Fruit fly (Drosophila melanogaster) whole organism, embryonic: ENCODE measurements around the gene GstD11.

Experiments used
- Atf3 ChIP-seq: fragments of 200-800 bp; sonication (Bioruptor generic); optimal IDR thresholded peaks from 3 replicates; lab custom pipeline; 2016; ENCODE audit warnings: missing biosample characterization, missing genetic modification characterization
- B-H2 ChIP-seq: fragments of 200-800 bp; sonication (Bioruptor generic); optimal IDR thresholded peaks from 2 replicates; lab custom pipeline; 2018; ENCODE audit warnings: missing biosample characterization, mild to moderate bottlenecking, missing genetic modification characterization
- Bgb ChIP-seq: fragments of 200-800 bp; sonication (Bioruptor generic); IDR thresholded peaks from 2 replicates; pipeline ENCODE4 v1.3.6; 2022; ENCODE audit warnings: missing biosample characterization, missing genetic modification characterization; ENCODE audit not compliant: partially characterized antibody
- Bteb2 ChIP-seq: fragments of 200-800 bp; sonication (Bioruptor generic); optimal IDR thresholded peaks from 2 replicates; lab custom pipeline; 2016; ENCODE audit warnings: missing biosample characterization, missing genetic modification characterization
- CG10462 ChIP-seq: fragments of 200-800 bp; sonication (Bioruptor generic); optimal IDR thresholded peaks from 2 replicates; lab custom pipeline; 2016; ENCODE audit warnings: missing biosample characterization, missing genetic modification characterization
- CG10565 ChIP-seq: fragments of 200-800 bp; sonication (Bioruptor generic); optimal IDR thresholded peaks from 3 replicates; lab custom pipeline; 2016; ENCODE audit warnings: missing biosample characterization, mild to moderate bottlenecking, missing genetic modification characterization
- CG11504 ChIP-seq: fragments of 200-800 bp; sonication (Bioruptor generic); optimal IDR thresholded peaks from 3 replicates; lab custom pipeline; 2019; ENCODE audit warnings: missing biosample characterization, mild to moderate bottlenecking, missing genetic modification characterization, moderate library complexity
- CG12071 ChIP-seq: fragments of 200-800 bp; sonication (Bioruptor generic); optimal IDR thresholded peaks from 3 replicates; lab custom pipeline; 2018; ENCODE audit warnings: missing biosample characterization, mild to moderate bottlenecking, missing genetic modification characterization
- CG13296 ChIP-seq: fragments of 200-800 bp; sonication (Bioruptor generic); optimal IDR thresholded peaks from 3 replicates; lab custom pipeline; 2018; ENCODE audit warnings: missing biosample characterization, mild to moderate bottlenecking, missing genetic modification characterization
- CG15073 ChIP-seq: fragments of 200-800 bp; sonication (Bioruptor generic); optimal IDR thresholded peaks from 2 replicates; lab custom pipeline; 2016; ENCODE audit warnings: missing biosample characterization, missing genetic modification characterization
- CG16813 ChIP-seq: fragments of 200-800 bp; sonication (Bioruptor generic); IDR thresholded peaks from 3 replicates; pipeline ENCODE4 v1.3.6; 2022; ENCODE audit warnings: missing biosample characterization, missing genetic modification characterization; ENCODE audit not compliant: partially characterized antibody
- CG2678 ChIP-seq: fragments of 200-800 bp; sonication (Bioruptor generic); optimal IDR thresholded peaks from 3 replicates; lab custom pipeline; 2019; ENCODE audit warnings: missing biosample characterization, mild to moderate bottlenecking, missing genetic modification characterization, moderate library complexity
- CG2889 ChIP-seq: fragments of 200-800 bp; sonication (Bioruptor generic); IDR thresholded peaks from 3 replicates; pipeline ENCODE4 v1.3.6; 2022; ENCODE audit warnings: missing biosample characterization, missing genetic modification characterization
- CG32772 ChIP-seq: fragments of 200-800 bp; sonication (Bioruptor generic); IDR thresholded peaks from 2 replicates; pipeline ENCODE4 v1.3.6; 2022; ENCODE audit warnings: missing biosample characterization, missing genetic modification characterization
- CG7372 ChIP-seq: fragments of 200-800 bp; sonication (Bioruptor generic); IDR thresholded peaks from 2 replicates; pipeline ENCODE4 v1.3.6; 2022; ENCODE audit warnings: missing biosample characterization, missing genetic modification characterization
- CG8478 ChIP-seq: fragments of >200 bp; optimal IDR thresholded peaks from 2 replicates; lab custom pipeline; 2018
- CG9437 ChIP-seq: fragments of 200-800 bp; sonication (Bioruptor generic); optimal IDR thresholded peaks from 2 replicates; lab custom pipeline; 2018; ENCODE audit warnings: missing biosample characterization, mild to moderate bottlenecking, missing genetic modification characterization
- D19B ChIP-seq: fragments of 200-800 bp; sonication (Bioruptor generic); optimal IDR thresholded peaks from 2 replicates; lab custom pipeline; 2017; ENCODE audit warnings: missing biosample characterization, mild to moderate bottlenecking, missing genetic modification characterization
- Doc3 ChIP-seq: fragments of 200-800 bp; sonication (Bioruptor generic); IDR thresholded peaks from 3 replicates; pipeline ENCODE4 v1.3.6; 2022; ENCODE audit warnings: missing biosample characterization, missing genetic modification characterization; ENCODE audit not compliant: partially characterized antibody
- Dp ChIP-seq: fragments of 200-800 bp; sonication (Bioruptor generic); optimal IDR thresholded peaks from 2 replicates; lab custom pipeline; 2018; ENCODE audit warnings: missing biosample characterization, mild to moderate bottlenecking, missing genetic modification characterization, moderate library complexity
- E2f2 ChIP-seq: fragments of 200-800 bp; sonication (Bioruptor generic); IDR thresholded peaks from 2 replicates; pipeline ENCODE4 v1.3.6; 2022; ENCODE audit warnings: missing biosample characterization, missing genetic modification characterization
- HHEX ChIP-seq: fragments of 200-800 bp; sonication (Bioruptor generic); optimal IDR thresholded peaks from 3 replicates; lab custom pipeline; 2017; ENCODE audit warnings: missing biosample characterization, mild to moderate bottlenecking, missing genetic modification characterization, missing genetic modification reagents
- MESR4 ChIP-seq: fragments of 200-800 bp; sonication (Bioruptor generic); optimal IDR thresholded peaks from 2 replicates; lab custom pipeline; 2018; ENCODE audit warnings: missing biosample characterization, mild to moderate bottlenecking, missing genetic modification characterization, moderate library complexity
- NK7.1 ChIP-seq: fragments of 200-800 bp; sonication (Bioruptor generic); optimal IDR thresholded peaks from 3 replicates; lab custom pipeline; 2016; ENCODE audit warnings: missing biosample characterization, missing genetic modification characterization
- NfI ChIP-seq: fragments of 200-800 bp; sonication (Bioruptor generic); optimal IDR thresholded peaks from 3 replicates; lab custom pipeline; 2018; ENCODE audit warnings: missing biosample characterization, mild to moderate bottlenecking, missing genetic modification characterization, moderate library complexity
- Ptx1 ChIP-seq: fragments of 200-800 bp; sonication (Bioruptor generic); IDR thresholded peaks from 2 replicates; pipeline ENCODE4 v1.3.6; 2022; ENCODE audit warnings: missing biosample characterization, missing genetic modification characterization
- Rfx ChIP-seq: fragments of 200-800 bp; sonication (Bioruptor generic); IDR thresholded peaks from 2 replicates; pipeline ENCODE4 v1.3.6; 2022; ENCODE audit warnings: missing biosample characterization, missing genetic modification characterization
- Sox102F ChIP-seq: fragments of 200-800 bp; sonication (Bioruptor generic); optimal IDR thresholded peaks from 2 replicates; lab custom pipeline; 2018; ENCODE audit warnings: missing biosample characterization, mild to moderate bottlenecking, missing genetic modification characterization, moderate library complexity
- Spps ChIP-seq: fragments of 200-800 bp; sonication (Bioruptor generic); optimal IDR thresholded peaks from 2 replicates; lab custom pipeline; 2018; ENCODE audit warnings: missing biosample characterization, mild to moderate bottlenecking, missing genetic modification characterization
- Sry-δ ChIP-seq: fragments of 200-800 bp; sonication (Bioruptor generic); optimal IDR thresholded peaks from 2 replicates; lab custom pipeline; 2016; ENCODE audit warnings: missing biosample characterization, missing genetic modification characterization
- Ssrp ChIP-seq: fragments of 200-800 bp; sonication (Bioruptor generic); optimal IDR thresholded peaks from 2 replicates; lab custom pipeline; 2018; ENCODE audit warnings: missing biosample characterization, mild to moderate bottlenecking, missing genetic modification characterization, moderate library complexity
- Usf ChIP-seq: fragments of 200-800 bp; sonication (Bioruptor generic); optimal IDR thresholded peaks from 2 replicates; lab custom pipeline; 2017; ENCODE audit warnings: missing genotype, missing biosample characterization, missing genetic modification characterization
- chinmo ChIP-seq: fragments of 200-800 bp; sonication (Bioruptor generic); IDR thresholded peaks from 4 replicates; pipeline ENCODE4 v1.3.6; 2022; ENCODE audit warnings: missing biosample characterization, missing genetic modification characterization; ENCODE audit not compliant: partially characterized antibody
- crol ChIP-seq: fragments of 200-800 bp; sonication (Bioruptor generic); IDR thresholded peaks from 2 replicates; pipeline ENCODE4 v1.3.6; 2022; ENCODE audit warnings: missing biosample characterization, missing genetic modification characterization
- da ChIP-seq: fragments of 200-800 bp; sonication (Bioruptor generic); optimal IDR thresholded peaks from 2 replicates; lab custom pipeline; 2016; ENCODE audit warnings: missing biosample characterization, missing genetic modification characterization
- dan ChIP-seq: fragments of 200-800 bp; sonication (Bioruptor generic); IDR thresholded peaks from 2 replicates; pipeline ENCODE4 v1.3.6; 2022; ENCODE audit warnings: missing biosample characterization, missing genetic modification characterization
- dmrt11E ChIP-seq: fragments of 200-800 bp; sonication (Bioruptor generic); optimal IDR thresholded peaks from 3 replicates; lab custom pipeline; 2018; ENCODE audit warnings: missing biosample characterization, mild to moderate bottlenecking, missing genetic modification characterization, moderate library complexity
- dysf ChIP-seq: fragments of 200-800 bp; sonication (Bioruptor generic); IDR thresholded peaks from 3 replicates; pipeline ENCODE4 v1.3.6; 2022; ENCODE audit warnings: missing biosample characterization, missing genetic modification characterization
- h ChIP-seq: fragments of >200 bp; optimal IDR thresholded peaks from 2 replicates; lab custom pipeline; 2017
- lola ChIP-seq, 3 experiments: fragments of >200 bp in 2 of 3; fragments of 200-800 bp in 1 of 3; sonication (Bioruptor generic) in 1 of 3; optimal IDR thresholded peaks; 2 replicates each; lab custom pipeline; 2017 to 2019; ENCODE audit warnings: missing biosample characterization in 3 of 3, missing genetic modification characterization in 3 of 3, mild to moderate bottlenecking in 1 of 3, moderate library complexity in 1 of 3
- lov ChIP-seq, 2 experiments: fragments of 200-800 bp in 1 of 2; fragments of >200 bp in 1 of 2; sonication (Bioruptor generic) in 1 of 2; IDR thresholded peaks in 1 of 2; optimal IDR thresholded peaks in 1 of 2; 2 replicates in 1 of 2; 3 replicates in 1 of 2; pipeline versions ENCODE4 v1.3.6 to Lab custom; 2017 to 2022; ENCODE audit warnings: missing biosample characterization in 1 of 2, missing genetic modification characterization in 1 of 2
- luna ChIP-seq: fragments of 200-800 bp; sonication (Bioruptor generic); optimal IDR thresholded peaks from 2 replicates; lab custom pipeline; 2016; ENCODE audit warnings: missing biosample characterization, missing genetic modification characterization
- psq ChIP-seq: fragments of 200-800 bp; sonication (Bioruptor generic); optimal IDR thresholded peaks from 2 replicates; lab custom pipeline; 2017; ENCODE audit warnings: missing biosample characterization, missing genetic modification characterization
- sens ChIP-seq: fragments of 200-800 bp; sonication (Bioruptor generic); peaks from one replicate; lab custom pipeline; 2016; ENCODE audit warnings: missing biosample characterization, missing genetic modification characterization
- seq ChIP-seq: fragments of 200-800 bp; sonication (Bioruptor generic); IDR thresholded peaks from 2 replicates; pipeline ENCODE4 v1.3.6; 2022; ENCODE audit warnings: missing biosample characterization, missing genetic modification characterization
- sug ChIP-seq: fragments of 200-800 bp; optimal IDR thresholded peaks from 2 replicates; lab custom pipeline; 2019; ENCODE audit warnings: missing biosample characterization, mild to moderate bottlenecking, missing genetic modification characterization, moderate library complexity
- toy ChIP-seq: fragments of 200-800 bp; sonication (Bioruptor generic); IDR thresholded peaks from 2 replicates; pipeline ENCODE4 v1.3.6; 2022; ENCODE audit warnings: missing biosample characterization, missing genetic modification characterization
- wor ChIP-seq: fragments of 200-800 bp; sonication (Bioruptor generic); IDR thresholded peaks from 2 replicates; pipeline ENCODE4 v1.3.6; 2022; ENCODE audit warnings: missing biosample characterization, missing genetic modification characterization
- zfh1 ChIP-seq: fragments of 200-800 bp; sonication (Bioruptor generic); IDR thresholded peaks from 3 replicates; pipeline ENCODE4 v1.3.6; 2022; ENCODE audit warnings: missing biosample characterization, missing genetic modification characterization

Gene GstD11

DNA sequence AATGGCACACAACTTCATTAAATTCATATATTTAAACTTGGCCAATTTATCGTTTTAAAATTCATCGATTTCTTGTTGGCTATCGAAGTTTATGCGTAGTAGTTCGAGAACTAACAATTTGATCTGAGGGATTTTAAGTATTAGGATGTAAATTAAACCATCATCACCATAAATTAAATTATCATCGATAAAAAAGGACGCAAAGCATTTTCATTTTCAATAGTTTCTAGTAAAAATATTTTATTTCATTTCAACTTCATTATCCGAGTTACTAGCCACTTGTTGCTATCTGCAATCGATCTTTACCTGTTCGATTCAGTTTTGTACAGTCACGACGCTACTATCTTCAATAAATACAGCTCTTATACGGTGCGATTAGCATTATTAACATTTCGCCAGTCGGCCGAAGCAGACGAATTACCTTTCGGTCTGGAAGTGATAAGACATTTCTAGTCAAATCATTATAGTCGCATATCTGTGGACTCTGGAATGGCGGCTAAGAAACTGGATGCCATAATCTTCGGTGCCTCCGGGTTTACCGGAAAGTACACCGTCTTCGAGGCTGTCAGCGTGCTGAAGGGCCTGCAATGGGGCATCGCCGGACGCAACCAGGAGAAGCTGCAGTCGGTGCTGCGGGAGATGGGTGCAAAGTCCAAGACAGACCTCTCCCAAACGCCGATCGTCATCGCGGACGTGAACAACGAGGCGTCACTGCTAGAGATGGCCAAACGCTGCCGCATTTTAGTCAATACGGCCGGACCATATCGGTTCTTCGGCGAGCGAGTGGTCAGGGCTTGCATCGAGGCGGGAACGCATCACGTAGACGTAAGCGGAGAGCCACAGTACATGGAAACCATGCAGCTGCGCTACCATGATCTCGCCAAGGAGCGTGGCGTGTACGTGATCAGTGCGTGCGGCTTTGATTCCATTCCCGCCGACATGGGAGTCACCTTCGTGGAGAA, 23.4 kb downstream of the GstD11 start, which contains the start of gene CG5167 (continued):
- TF ChIP-seq CG2678 (peak; percentile 61), sens (GFP tag; lab: Kevin White, UChicago) (peak; percentile 89), h (lab: Kevin White, UChicago) (no peak), Doc3 (GFP tag; lab: Robert Waterston, UW) (peak; percentile 53; the same call in 1 of the 3 replicates), Usf (GFP tag; lab: Kevin White, UChicago) (no peak), CG10565 (no peak), lola (GFP tag; optimal IDR thresholded peaks at IDR 0.05; lab: Kevin White, UChicago) (peak in 1 of 3 experiments; percentile 49), CG32772 (GFP tag; lab: Robert Waterston, UW) (no peak), Rfx (GFP tag; lab: Robert Waterston, UW) (no peak), CG12071 (no peak), CG13296 (GFP tag; lab: Kevin White, UChicago) (peak; percentile 31), NfI (GFP tag; lab: Kevin White, UChicago) (no peak), Dp (GFP tag; lab: Kevin White, UChicago) (peak; percentile 45), zfh1 (GFP tag; lab: Robert Waterston, UW) (no peak), sug (tag; lab: Kevin White, UChicago) (peak; percentile 36), Bteb2 (GFP tag; lab: Kevin White, UChicago) (no peak), CG10462 (GFP tag; lab: Kevin White, UChicago) (no peak), psq (no peak), lov (optimal IDR thresholded peaks at IDR 0.05; lab: Kevin White, UChicago) (no peak), lov (GFP tag; IDR thresholded peaks at IDR 0.05; lab: Robert Waterston, UW) (no peak), CG15073 (GFP tag; lab: Kevin White, UChicago) (no peak), Ssrp (tag; lab: Kevin White, UChicago) (peak; percentile 14), Sry-δ (GFP tag; lab: Kevin White, UChicago) (peak; percentile 45), CG11504 (tag; lab: Kevin White, UChicago) (no peak), Atf3 (GFP tag; lab: Kevin White, UChicago) (no peak), D19B (GFP tag; lab: Kevin White, UChicago) (peak; percentile 21), B-H2 (no peak), MESR4 (GFP tag; lab: Kevin White, UChicago) (peak; percentile 33), Sox102F (GFP tag; lab: Kevin White, UChicago) (peak; percentile 38), dan (GFP tag; lab: Robert Waterston, UW) (no peak), seq (GFP tag; lab: Robert Waterston, UW) (no peak), crol (GFP tag; lab: Robert Waterston, UW) (no peak), CG16813 (GFP tag; lab: Robert Waterston, UW) (0 out of 3 replicates have a peak, but pooled peaks have one; percentile 8), wor (no peak), toy (GFP tag; lab: Robert Waterston, UW) (no peak), dmrt11E (tag; lab: Kevin White, UChicago) (peak; percentile 42), HHEX (no peak), dysf (GFP tag; lab: Robert Waterston, UW) (0 out of 3 replicates have a peak, but pooled peaks have one; percentile 22), E2f2 (GFP tag; lab: Robert Waterston, UW) (peak; percentile 50; the same call in 1 of the 2 replicates), Ptx1 (GFP tag; lab: Robert Waterston, UW) (no peak), Bgb (GFP tag; lab: Robert Waterston, UW) (no peak), luna (GFP tag; lab: Kevin White, UChicago) (peak; percentile 22), NK7.1 (GFP tag; lab: Kevin White, UChicago) (no peak), CG8478 (lab: Kevin White, UChicago) (no peak), da (GFP tag; lab: Kevin White, UChicago) (no peak), Spps (tag; lab: Kevin White, UChicago) (no peak), CG7372 (GFP tag; lab: Robert Waterston, UW) (no peak), chinmo (GFP tag; lab: Robert Waterston, UW) (0 out of 4 replicates have a peak, but pooled peaks have one; percentile 25), CG9437 (GFP tag; lab: Kevin White, UChicago) (peak; percentile 85), CG2889 (GFP tag; lab: Robert Waterston, UW) (no peak)
